Worm (Caenorhabditis elegans): ENCODE data around the gene C04G6.4.
"Not testable (repeated sequence)": the region's sequence is repeated elsewhere in the genome, so short reads cannot be mapped to it uniquely, and the experiment has no call there.

Gene C04G6.4

ce11 chrII:5115733-5116132 lies 32.5 kb upstream of the C04G6.4 start, which contains the start of gene srsy-1:
TSS of gene srsy-1 (plus strand) at chrII:5116033.
- TF ChIP-seq pqm-1 (tag; optimal IDR thresholded peaks at IDR 0.05) (no peak), irx-1 (tag; optimal IDR thresholded peaks at IDR 0.05) (no peak), unc-86 (tag; optimal IDR thresholded peaks at IDR 0.05) (no peak), egl-27 (tag; optimal IDR thresholded peaks at IDR 0.05) (no peak), snpc-4 (tag; optimal IDR thresholded peaks at IDR 0.05) (no peak), efl-1 (optimal IDR thresholded peaks at IDR 0.05) (no peak), efl-1 (GFP tag; optimal IDR thresholded peaks at IDR 0.05 in 1 of 2) (no peak), fos-1 (tag; optimal IDR thresholded peaks at IDR 0.05) (no peak), snu-23 (GFP tag; optimal IDR thresholded peaks at IDR 0.05) (no peak), sup-37 (GFP tag; optimal IDR thresholded peaks at IDR 0.05) (no peak), unc-62 (GFP tag; optimal IDR thresholded peaks at IDR 0.05) (no peak), ceh-8 (GFP tag; optimal IDR thresholded peaks at IDR 0.05) (no peak), nhr-76 (tag; optimal IDR thresholded peaks at IDR 0.05) (no peak), lin-35 (GFP tag; optimal IDR thresholded peaks at IDR 0.05) (no peak), nhr-77 (tag; optimal IDR thresholded peaks at IDR 0.05) (no peak)

DNA sequence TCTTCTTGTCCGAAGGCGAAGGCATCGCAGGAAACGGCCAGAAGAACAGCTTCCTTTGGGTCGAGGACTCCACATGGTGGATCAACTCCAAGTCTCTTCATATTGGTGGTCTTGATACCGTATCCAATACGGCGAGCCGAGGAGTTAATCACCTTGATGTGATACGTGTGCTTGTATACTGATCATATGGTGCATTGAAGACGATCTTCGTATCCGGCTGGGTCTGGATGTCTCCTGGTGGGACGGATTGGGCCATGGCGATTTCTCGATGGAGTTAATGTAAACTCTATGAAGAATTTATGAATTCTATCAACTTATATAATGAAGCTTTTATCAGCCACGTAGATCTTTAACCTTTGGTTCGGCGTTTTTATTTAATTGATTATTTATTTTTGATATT lies 32.0 kb upstream of the C04G6.4 start, which contains the start of gene msp-74:
Gene msp-74, minus strand, starts transcription at position 101 of the 400 bp plus-strand sequence.
- not testable (repeated sequence) for TF ChIP-seq aha-1, C04F5.9, tlp-1 (tag; optimal IDR thresholded peaks at IDR 0.05)

ce11 chrII:5112082-5112481 lies 28.8 kb upstream of the C04G6.4 start, which contains the start of gene F09C12.8:
TSS of gene F09C12.8 (plus strand) at chrII:5112382.
- TF ChIP-seq lin-15B (tag; optimal IDR thresholded peaks at IDR 0.05) (no peak), dsc-1 (tag; optimal IDR thresholded peaks at IDR 0.05) (no peak), sox-4 (tag; optimal IDR thresholded peaks at IDR 0.05) (no peak), lin-14 (GFP tag; optimal IDR thresholded peaks at IDR 0.05) (no peak), ces-1 (GFP tag; optimal IDR thresholded peaks at IDR 0.05) (no peak), tbx-2 (tag; optimal IDR thresholded peaks at IDR 0.05) (no peak)

- peak; percentile 82 for TF ChIP-seq elt-2 (tag; optimal IDR thresholded peaks at IDR 0.05)
- no peak for TF ChIP-seq mef-2 (tag; optimal IDR thresholded peaks at IDR 0.05)
- no peak for TF ChIP-seq efl-1 (optimal IDR thresholded peaks at IDR 0.05)
- peak in 1 of 2 experiments; percentile 72 for TF ChIP-seq efl-1 (GFP tag; optimal IDR thresholded peaks at IDR 0.05 in 1 of 2)
Measured at ce11 chrII:5109693-5110092, 26.5 kb upstream of the C04G6.4 start, which contains the start of gene F09C12.2. TSS of gene F09C12.2 (plus strand) at chrII:5110012.

DNA sequence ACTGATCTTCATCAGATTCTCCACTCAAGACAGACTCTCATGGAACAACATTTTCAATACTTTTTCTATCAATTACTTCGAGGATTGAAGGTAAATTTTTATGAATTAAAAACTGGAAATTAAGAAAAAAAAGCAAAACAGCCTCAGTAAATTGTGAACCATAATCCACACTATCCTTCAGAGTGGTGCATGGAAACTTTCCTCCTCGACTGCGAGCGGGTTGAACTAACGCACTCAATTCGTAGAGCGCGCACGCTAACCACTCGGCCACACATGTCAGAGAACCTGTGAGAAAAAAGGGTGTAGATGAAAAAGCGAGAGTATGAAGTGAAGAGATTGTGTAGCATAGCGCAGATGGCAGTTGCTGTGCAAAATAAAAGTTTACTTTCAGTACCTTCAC lies 21.8 kb upstream of the C04G6.4 start:
- TF ChIP-seq dpl-1 (GFP tag; optimal IDR thresholded peaks at IDR 0.05) (peak in 2 of 3 experiments; percentile 57 to 68), ceh-82 (tag; optimal IDR thresholded peaks at IDR 0.05) (peak; percentile 43 to 78 (median 52)), ceh-8 (GFP tag; optimal IDR thresholded peaks at IDR 0.05) (no peak), elt-2 (tag; optimal IDR thresholded peaks at IDR 0.05) (peak; percentile 79), swsn-7 (tag; optimal IDR thresholded peaks at IDR 0.05) (peak; percentile 63), lin-39 (tag; optimal IDR thresholded peaks at IDR 0.05) (no peak), isw-1 (GFP tag; IDR thresholded peaks at IDR 0.05) (no peak), hlh-4 (tag; optimal IDR thresholded peaks at IDR 0.05) (no peak), mep-1 (tag; optimal IDR thresholded peaks at IDR 0.05) (peak; percentile 78), nhr-47 (tag; optimal IDR thresholded peaks at IDR 0.05) (peak; percentile 81), pax-3 (tag; optimal IDR thresholded peaks at IDR 0.05) (peak; percentile 32), nhr-237 (tag; optimal IDR thresholded peaks at IDR 0.05) (no peak), blmp-1 (tag; optimal IDR thresholded peaks at IDR 0.05) (peak; percentile 29), nhr-85 (tag) (peak; percentile 74), ces-1 (GFP tag; optimal IDR thresholded peaks at IDR 0.05) (no peak), tlp-1 (tag; optimal IDR thresholded peaks at IDR 0.05) (no peak), tbx-2 (tag; optimal IDR thresholded peaks at IDR 0.05) (peak; percentile 55), ztf-11 (tag; optimal IDR thresholded peaks at IDR 0.05) (peak in 1 of 2 experiments; percentile 32), alr-1 (tag; optimal IDR thresholded peaks at IDR 0.05; ENCODE audit: borderline replicate concordance) (no peak), C04F5.9 (tag; optimal IDR thresholded peaks at IDR 0.05) (no peak), unc-98 (GFP tag; IDR thresholded peaks at IDR 0.05) (no peak), lin-14 (GFP tag; optimal IDR thresholded peaks at IDR 0.05) (peak; percentile 60), ceh-88 (GFP tag; IDR thresholded peaks at IDR 0.05) (peak; percentile 30; the same call in 1 of the 2 replicates), rnt-1 (tag; optimal IDR thresholded peaks at IDR 0.05) (peak; percentile 70), lin-13 (GFP tag; optimal IDR thresholded peaks at IDR 0.05) (no peak), unc-130 (tag; optimal IDR thresholded peaks at IDR 0.05) (peak; percentile 36), F16B12.6 (tag; optimal IDR thresholded peaks at IDR 0.05) (peak; percentile 31)
